Worm (Caenorhabditis elegans) whole organism, late embryonic: ENCODE data around the gene clec-36.

ENCODE experiments used
- C08G9.2 ChIP-seq: sonication (generic microtip); optimal IDR thresholded peaks from 2 replicates; lab custom pipeline; 2016; ENCODE audit warnings: mild to moderate bottlenecking, missing genetic modification characterization, moderate library complexity, missing compliant biosample characterization
- ahr-1 ChIP-seq: sonication (generic microtip); optimal IDR thresholded peaks from 2 replicates; lab custom pipeline; 2016; ENCODE audit warnings: missing genetic modification characterization, missing compliant biosample characterization
- ceh-14 ChIP-seq: sonication (generic microtip); optimal IDR thresholded peaks from 2 replicates; lab custom pipeline; 2016; ENCODE audit warnings: missing genotype, missing genetic modification characterization, missing compliant biosample characterization
- ceh-34 ChIP-seq: sonication (generic microtip); optimal IDR thresholded peaks from 2 replicates; lab custom pipeline; 2016; ENCODE audit warnings: mild to moderate bottlenecking, missing genetic modification characterization, missing compliant biosample characterization
- ceh-9 ChIP-seq: sonication (generic microtip); optimal IDR thresholded peaks from 2 replicates; lab custom pipeline; 2016; ENCODE audit warnings: mild to moderate bottlenecking, missing genetic modification characterization, inconsistent platforms, missing compliant biosample characterization
- che-1 ChIP-seq: sonication (generic microtip); optimal IDR thresholded peaks from 2 replicates; lab custom pipeline; 2016; ENCODE audit warnings: mild to moderate bottlenecking, missing genetic modification characterization, missing compliant biosample characterization
- dmd-4 ChIP-seq: sonication (generic microtip); optimal IDR thresholded peaks from 2 replicates; lab custom pipeline; 2016; ENCODE audit warnings: borderline replicate concordance, missing genetic modification characterization, missing compliant biosample characterization
- elt-2 ChIP-seq: sonication (generic microtip); optimal IDR thresholded peaks from 2 replicates; lab custom pipeline; 2016; ENCODE audit warnings: missing genetic modification reagents, missing genetic modification characterization, missing compliant biosample characterization
- elt-4 ChIP-seq: sonication (generic microtip); optimal IDR thresholded peaks from 2 replicates; lab custom pipeline; 2016; ENCODE audit warnings: missing genetic modification characterization, missing compliant biosample characterization
- ets-4 ChIP-seq: sonication (generic microtip); optimal IDR thresholded peaks from 2 replicates; lab custom pipeline; 2016; ENCODE audit warnings: missing genetic modification characterization, missing compliant biosample characterization
- hlh-30 ChIP-seq: sonication (generic microtip); optimal IDR thresholded peaks from 2 replicates; lab custom pipeline; 2017; ENCODE audit warnings: antibody characterized with exemption, missing genetic modification characterization, missing compliant biosample characterization; ENCODE audit not compliant: insufficient read depth
- mec-3 ChIP-seq: sonication (generic microtip); optimal IDR thresholded peaks from 2 replicates; lab custom pipeline; 2016; ENCODE audit warnings: borderline replicate concordance, missing genetic modification characterization, missing compliant biosample characterization
- nfya-1 ChIP-seq: sonication (generic microtip); optimal IDR thresholded peaks from 2 replicates; lab custom pipeline; 2017; ENCODE audit warnings: missing genetic modification characterization, mild to moderate bottlenecking, missing compliant biosample characterization, antibody characterized with exemption, moderate library complexity
- nhr-11 ChIP-seq: fragments of 150-350 bp; optimal IDR thresholded peaks from 2 replicates; lab custom pipeline; 2014; ENCODE audit warnings: missing biosample characterization, missing genetic modification characterization
- odd-2 ChIP-seq: sonication (generic microtip); optimal IDR thresholded peaks from 2 replicates; lab custom pipeline; 2017; ENCODE audit warnings: antibody characterized with exemption, mild to moderate bottlenecking, missing genetic modification characterization, missing compliant biosample characterization
- pha-4 ChIP-seq: fragments of 150-350 bp; optimal IDR thresholded peaks from 2 replicates; lab custom pipeline; 2018; ENCODE audit warnings: missing biosample characterization, missing genetic modification reagents, missing genetic modification characterization
- pqm-1 ChIP-seq: sonication (generic microtip); optimal IDR thresholded peaks from 2 replicates; lab custom pipeline; 2016; ENCODE audit warnings: missing genetic modification characterization, missing compliant biosample characterization
- sdc-2 ChIP-seq: sonication (generic microtip); optimal IDR thresholded peaks from 2 replicates; lab custom pipeline; 2016; ENCODE audit warnings: missing genotype, missing genetic modification characterization, missing compliant biosample characterization
- sox-4 ChIP-seq: sonication (generic microtip); optimal IDR thresholded peaks from 2 replicates; lab custom pipeline; 2017; ENCODE audit warnings: mild to moderate bottlenecking, missing genetic modification characterization, inconsistent platforms, missing compliant biosample characterization
- syd-9 ChIP-seq: sonication (generic microtip); optimal IDR thresholded peaks from 2 replicates; lab custom pipeline; 2016; ENCODE audit warnings: mild to moderate bottlenecking, missing genetic modification characterization, moderate library complexity, missing compliant biosample characterization
- tbx-7 ChIP-seq: sonication (generic microtip); optimal IDR thresholded peaks from 2 replicates; lab custom pipeline; 2016; ENCODE audit warnings: missing genotype, missing genetic modification characterization, missing compliant biosample characterization
- ttx-3 ChIP-seq: sonication (generic microtip); optimal IDR thresholded peaks from 2 replicates; lab custom pipeline; 2016; ENCODE audit warnings: missing genetic modification reagents, missing genetic modification characterization, missing compliant biosample characterization
- zip-5 ChIP-seq: sonication (generic microtip); optimal IDR thresholded peaks from 2 replicates; lab custom pipeline; 2016; ENCODE audit warnings: missing genetic modification characterization, missing compliant biosample characterization

clec-36 gene

ce11 chrV:16815261-16815660, 33.1 kb downstream of the clec-36 start, which contains the start of gene T20B3.1:
Gene T20B3.1, plus strand, starts transcription at chrV:16815561.
- TF ChIP-seq zip-5 (tag; lab: Kevin White, UChicago) = no peak
- TF ChIP-seq ttx-3 (tag; lab: Kevin White, UChicago) = no peak
- TF ChIP-seq sox-4 (tag; lab: Kevin White, UChicago) = no peak
- no peak for TF ChIP-seq ceh-9
- TF ChIP-seq tbx-7 = no peak
- no peak for TF ChIP-seq pqm-1

ce11 chrV:16814541-16815207, 33.7 kb downstream of the clec-36 start:
- TF ChIP-seq elt-2 (tag; lab: Kevin White, UChicago) = peak; percentile 35
- no peak for TF ChIP-seq odd-2 (tag; lab: Kevin White, UChicago)
- no peak for TF ChIP-seq ahr-1 (tag; lab: Kevin White, UChicago)
- TF ChIP-seq syd-9 (tag; lab: Kevin White, UChicago) = no peak

- TF ChIP-seq nfya-1 (tag; lab: Kevin White, UChicago) (peak; percentile 95), C08G9.2 (no peak)
These were observed 36.0 kb downstream of the clec-36 start for ce11 chrV:16812371-16812770.

ce11 chrV:16811841-16812240, 36.6 kb downstream of the clec-36 start:
- peak; percentile 83 for TF ChIP-seq nfya-1 (tag; lab: Kevin White, UChicago)
- TF ChIP-seq pha-4 (tag; lab: Kevin White, UChicago) = no peak

- TF ChIP-seq dmd-4 (tag; lab: Kevin White, UChicago) = no peak
- TF ChIP-seq nfya-1 (tag; lab: Kevin White, UChicago) = peak; percentile 94
These were observed 40.2 kb downstream of the clec-36 start for ce11 chrV:16808168-16808567.

ce11 chrV:16804795-16805194, 43.6 kb downstream of the clec-36 start:
- TF ChIP-seq nfya-1 (tag; lab: Kevin White, UChicago) = peak; percentile 60
- no peak for TF ChIP-seq che-1 (tag; lab: Kevin White, UChicago)

ce11 chrV:16802572-16802971, 45.8 kb downstream of the clec-36 start, which contains the start of gene cand-1:
Gene cand-1, plus strand, starts transcription at chrV:16802872.
- no peak for TF ChIP-seq sox-4 (tag; lab: Kevin White, UChicago)
- no peak for TF ChIP-seq ceh-34
- no peak for TF ChIP-seq tbx-7
- no peak for TF ChIP-seq ets-4 (tag; lab: Kevin White, UChicago)
- TF ChIP-seq hlh-30 (tag; lab: Kevin White, UChicago) = no peak
- TF ChIP-seq zip-5 (tag; lab: Kevin White, UChicago) = no peak
- no peak for TF ChIP-seq elt-4 (tag; lab: Kevin White, UChicago)
- TF ChIP-seq nhr-11 = no peak
- no peak for TF ChIP-seq sdc-2 (tag; lab: Kevin White, UChicago)
- no peak for TF ChIP-seq ceh-14 (tag; lab: Kevin White, UChicago)

- TF ChIP-seq nhr-11 (no peak), mec-3 (tag; lab: Kevin White, UChicago) (no peak)
These were observed 47.9 kb downstream of the clec-36 start for ce11 chrV:16800484-16800883.
